Worm (Caenorhabditis elegans) whole organism, midembryonic: Measurements from ENCODE around the gene nhr-17.

Source experiments
- cog-1 ChIP-seq: sonication (generic microtip); optimal IDR thresholded peaks from 2 replicates; lab custom pipeline; 2016; ENCODE audit warnings: missing genetic modification characterization, missing compliant biosample characterization
- flt-1 ChIP-seq: fragments of 200-800 bp; sonication (Bioruptor generic); IDR thresholded peaks from 2 replicates; pipeline ENCODE4 v1.3.6; 2022; ENCODE audit warnings: missing genetic modification characterization, missing compliant biosample characterization
- klf-2 ChIP-seq: fragments of 200-800 bp; sonication (Bioruptor generic); conservative IDR thresholded peaks from 2 replicates; pipeline ENCODE4 v1.3.6; 2022; ENCODE audit warnings: missing genetic modification reagents, missing genetic modification characterization, missing compliant biosample characterization
- med-1 ChIP-seq: sonication (generic microtip); optimal IDR thresholded peaks from 2 replicates; lab custom pipeline; 2017; ENCODE audit warnings: missing genetic modification characterization, mild to moderate bottlenecking, missing compliant biosample characterization, antibody characterized with exemption, missing genetic modification reagents; ENCODE audit not compliant: insufficient read depth
- tab-1 ChIP-seq: fragments of 200-800 bp; sonication (Bioruptor generic); IDR thresholded peaks from 2 replicates; pipeline ENCODE4 v1.3.6; 2022; ENCODE audit warnings: missing genetic modification characterization, missing compliant biosample characterization
- ztf-23 ChIP-seq: fragments of 200-800 bp; sonication (Bioruptor generic); IDR thresholded peaks from 2 replicates; pipeline ENCODE4 v1.3.6; 2022; ENCODE audit warnings: missing genetic modification reagents, missing genetic modification characterization, missing compliant biosample characterization
- ztf-29 ChIP-seq: fragments of 200-800 bp; sonication (Bioruptor generic); IDR thresholded peaks from 2 replicates; pipeline ENCODE4 v1.3.6; 2022; ENCODE audit warnings: missing genetic modification reagents, missing genetic modification characterization, missing compliant biosample characterization

ce11 chrX:12712353-12712752 lies 44.7 kb upstream of the nhr-17 start, which contains the start of gene rgs-2:
- TF ChIP-seq flt-1 (GFP tag; lab: Robert Waterston, UW) (no peak), cog-1 (tag; lab: Kevin White, UChicago) (no peak), tab-1 (GFP tag; lab: Robert Waterston, UW) (no peak), ztf-23 (GFP tag; lab: Robert Waterston, UW) (no peak), ztf-29 (GFP tag; lab: Robert Waterston, UW) (no peak), klf-2 (GFP tag; lab: Robert Waterston, UW) (no peak), med-1 (GFP tag; lab: Kevin White, UChicago) (no peak)
